Worm (Caenorhabditis elegans): ENCODE data around the gene nmt-1.

ce11 chrIII:6140818-6141217, 24.7 kb upstream of the nmt-1 start:
- TF ChIP-seq skn-1 (tag; optimal IDR thresholded peaks at IDR 0.05) (no peak), blmp-1 (tag; optimal IDR thresholded peaks at IDR 0.05; ENCODE audit: insufficient read depth) (no peak), ztf-11 (tag; optimal IDR thresholded peaks at IDR 0.05) (no peak), nhr-25 (tag; optimal IDR thresholded peaks at IDR 0.05) (no peak)
